Worm (Caenorhabditis elegans): ENCODE data around the gene T04C9.1.

DNA sequence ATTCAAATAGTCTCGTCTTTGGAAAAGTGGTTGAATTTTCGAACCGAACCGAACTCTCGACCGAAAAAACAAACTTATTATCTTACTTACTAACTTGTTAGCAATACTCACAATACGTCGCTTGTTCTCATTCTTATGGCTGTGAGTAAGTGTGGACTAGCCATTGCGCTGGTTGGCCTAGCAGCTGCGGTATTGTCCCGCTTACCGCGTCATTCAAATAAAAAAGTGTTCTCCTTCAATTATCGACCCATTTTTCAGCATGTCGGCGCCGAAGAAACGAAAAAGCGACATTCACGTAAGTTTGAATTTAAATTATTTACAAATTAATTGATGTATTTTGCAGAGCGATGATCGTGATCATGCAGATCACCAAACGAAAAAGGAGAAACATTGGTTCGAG, 34.0 kb upstream of the T04C9.1 start:
- no peak for TF ChIP-seq nhr-76 (tag; optimal IDR thresholded peaks at IDR 0.05)
- no peak for TF ChIP-seq mxl-3 (GFP tag; optimal IDR thresholded peaks at IDR 0.05)
- TF ChIP-seq unc-62 (GFP tag; optimal IDR thresholded peaks at IDR 0.05 in 1 of 2): no peak
- no peak for TF ChIP-seq unc-62 (tag; optimal IDR thresholded peaks at IDR 0.05)
- no peak for TF ChIP-seq unc-39 (tag; optimal IDR thresholded peaks at IDR 0.05)
- no peak for TF ChIP-seq pha-4 (GFP tag; IDR thresholded peaks at IDR 0.05)
- TF ChIP-seq pha-4 (tag; optimal IDR thresholded peaks at IDR 0.05): no peak
- TF ChIP-seq ceh-82 (tag; optimal IDR thresholded peaks at IDR 0.05): no peak
- peak; percentile 2 for TF ChIP-seq dpl-1 (GFP tag; optimal IDR thresholded peaks at IDR 0.05)
- TF ChIP-seq lin-38 (GFP tag; IDR thresholded peaks at IDR 0.05): no peak
- TF ChIP-seq Y5F2A.4 (GFP tag; optimal IDR thresholded peaks at IDR 0.05): no peak
- no peak for TF ChIP-seq Y48G9A.11 (GFP tag; IDR thresholded peaks at IDR 0.05)

Measured in whole organism, L4 larva.